Worm (Caenorhabditis elegans) whole organism, midembryonic: ENCODE measurements around the gene bub-3.

Experiments used
- T22C8.4 ChIP-seq: fragments of 200-800 bp; sonication (Bioruptor generic); IDR thresholded peaks from 2 replicates; pipeline ENCODE4 v1.3.6; 2022; ENCODE audit warnings: missing genetic modification characterization, missing compliant biosample characterization
- flt-1 ChIP-seq: fragments of 200-800 bp; sonication (Bioruptor generic); IDR thresholded peaks from 2 replicates; pipeline ENCODE4 v1.3.6; 2022; ENCODE audit warnings: missing genetic modification characterization, missing compliant biosample characterization
- klf-2 ChIP-seq: fragments of 200-800 bp; sonication (Bioruptor generic); conservative IDR thresholded peaks from 2 replicates; pipeline ENCODE4 v1.3.6; 2022; ENCODE audit warnings: missing genetic modification reagents, missing genetic modification characterization, missing compliant biosample characterization
- tab-1 ChIP-seq: fragments of 200-800 bp; sonication (Bioruptor generic); IDR thresholded peaks from 2 replicates; pipeline ENCODE4 v1.3.6; 2022; ENCODE audit warnings: missing genetic modification characterization, missing compliant biosample characterization
- ztf-23 ChIP-seq: fragments of 200-800 bp; sonication (Bioruptor generic); IDR thresholded peaks from 2 replicates; pipeline ENCODE4 v1.3.6; 2022; ENCODE audit warnings: missing genetic modification reagents, missing genetic modification characterization, missing compliant biosample characterization
- ztf-29 ChIP-seq: fragments of 200-800 bp; sonication (Bioruptor generic); IDR thresholded peaks from 2 replicates; pipeline ENCODE4 v1.3.6; 2022; ENCODE audit warnings: missing genetic modification reagents, missing genetic modification characterization, missing compliant biosample characterization

DNA sequence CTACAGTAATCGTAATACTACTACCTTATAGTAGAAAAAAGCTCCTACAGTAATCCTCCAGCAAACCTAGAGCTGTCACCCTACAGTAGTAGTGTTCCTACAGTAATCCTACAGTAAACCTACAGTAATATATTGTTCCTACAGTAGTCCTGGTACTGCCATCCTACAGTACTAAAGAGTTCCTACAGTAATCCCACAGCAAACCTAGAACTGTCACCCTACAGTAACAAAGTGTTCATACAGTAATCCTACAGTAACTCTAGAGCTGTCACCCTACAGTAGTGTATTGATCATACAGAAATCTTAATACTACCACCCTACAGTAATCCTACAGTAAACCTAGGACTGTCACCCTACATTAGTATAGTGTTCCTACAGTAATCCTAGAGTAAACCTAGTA, 12.6 kb upstream of the bub-3 start:
- no peak for TF ChIP-seq ztf-29 (GFP tag; lab: Robert Waterston, UW)
- TF ChIP-seq flt-1 (GFP tag; lab: Robert Waterston, UW): no peak
- TF ChIP-seq tab-1 (GFP tag; lab: Robert Waterston, UW): no peak
- TF ChIP-seq T22C8.4 (GFP tag; lab: Robert Waterston, UW): no peak
- no peak for TF ChIP-seq klf-2 (GFP tag; lab: Robert Waterston, UW)
- no peak for TF ChIP-seq ztf-23
